Fruit fly (Drosophila melanogaster): ENCODE results near the gene Akap200.

Akap200 gene

dm6 chr2L:8376717-8377116 is 38.8 kb upstream of the Akap200 start, which contains the start of the genes CG13390 and CG17294 (continued):
- peak; percentile 100 for TF ChIP-seq row (GFP tag; IDR thresholded peaks at IDR 0.05)
- peak in 1 of 2 experiments; percentile 84 for TF ChIP-seq tll (GFP tag; optimal IDR thresholded peaks at IDR 0.05)
- peak; percentile 99 for TF ChIP-seq wor (GFP tag; IDR thresholded peaks at IDR 0.05)
- TF ChIP-seq ro (GFP tag; IDR thresholded peaks at IDR 0.05), result peak; percentile 99
- peak; percentile 98 for TF ChIP-seq ATbp (GFP tag; optimal IDR thresholded peaks at IDR 0.05)
- TF ChIP-seq GATAe (GFP tag; conservative IDR thresholded peaks at IDR 0.05), result peak; percentile 99
- peak; percentile 99 for TF ChIP-seq lbe (GFP tag; optimal IDR thresholded peaks at IDR 0.05)
- peak; percentile 100 for TF ChIP-seq rib (GFP tag; IDR thresholded peaks at IDR 0.05)
- TF ChIP-seq esg (GFP tag; conservative IDR thresholded peaks at IDR 0.05), result peak; percentile 100
- TF ChIP-seq Xrp1 (GFP tag; IDR thresholded peaks at IDR 0.05), result peak; percentile 100
- TF ChIP-seq CG4360 (GFP tag; IDR thresholded peaks at IDR 0.05), result peak; percentile 90
- peak; percentile 100 for TF ChIP-seq BtbVII (GFP tag; optimal IDR thresholded peaks at IDR 0.05)
- TF ChIP-seq CG13894 (tag; optimal IDR thresholded peaks at IDR 0.05), result peak; percentile 100
- peak; percentile 98 for TF ChIP-seq sr (GFP tag; IDR thresholded peaks at IDR 0.05)
- TF ChIP-seq CG9797 (GFP tag; optimal IDR thresholded peaks at IDR 0.05), result peak; percentile 65
- TF ChIP-seq CG12942 (GFP tag; optimal IDR thresholded peaks at IDR 0.05), result peak; percentile 99
- peak; percentile 99 for TF ChIP-seq Nf-YA (GFP tag; IDR thresholded peaks at IDR 0.05)
- peak; percentile 86 for TF ChIP-seq fu2 (GFP tag; optimal IDR thresholded peaks at IDR 0.05)
- TF ChIP-seq Sin3A (optimal IDR thresholded peaks at IDR 0.05), result no peak
- peak; percentile 100 for TF ChIP-seq CG32532 (GFP tag; IDR thresholded peaks at IDR 0.05)
- TF ChIP-seq slbo (GFP tag; IDR thresholded peaks at IDR 0.05), result peak; percentile 100
- TF ChIP-seq NfI (GFP tag; optimal IDR thresholded peaks at IDR 0.05), result peak; percentile 100
- peak; percentile 100 for TF ChIP-seq Fer2 (tag; optimal IDR thresholded peaks at IDR 0.05)
- TF ChIP-seq gt (GFP tag; IDR thresholded peaks at IDR 0.05), result peak; percentile 99
- peak; percentile 99 for TF ChIP-seq odd (GFP tag; optimal IDR thresholded peaks at IDR 0.05)
- TF ChIP-seq Gug (GFP tag; IDR thresholded peaks at IDR 0.05), result peak; percentile 99
- TF ChIP-seq h (optimal IDR thresholded peaks at IDR 0.05), result no peak
- peak; percentile 99 for TF ChIP-seq klu (GFP tag; IDR thresholded peaks at IDR 0.05)
- TF ChIP-seq CG15601 (tag; optimal IDR thresholded peaks at IDR 0.05), result peak; percentile 99
- peak; percentile 97 for TF ChIP-seq Ets65A (GFP tag)
- TF ChIP-seq CG10209 (GFP tag; optimal IDR thresholded peaks at IDR 0.05), result peak; percentile 99
- peak; percentile 99 for TF ChIP-seq CG17385 (GFP tag; optimal IDR thresholded peaks at IDR 0.05)
- TF ChIP-seq otp (GFP tag; IDR thresholded peaks at IDR 0.05), result peak; percentile 99
- TF ChIP-seq CG10321 (GFP tag; IDR thresholded peaks at IDR 0.05), result peak; percentile 90
- TF ChIP-seq Sry-δ (GFP tag; optimal IDR thresholded peaks at IDR 0.05), result peak; percentile 63
- peak; percentile 100 for TF ChIP-seq tap (tag; optimal IDR thresholded peaks at IDR 0.05)
- peak; percentile 99 for TF ChIP-seq grau (tag; optimal IDR thresholded peaks at IDR 0.05)
- TF ChIP-seq CG6175 (GFP tag; IDR thresholded peaks at IDR 0.05), result peak; percentile 99
- TF ChIP-seq CG18262 (tag; optimal IDR thresholded peaks at IDR 0.05), result peak; percentile 100
- peak; percentile 100 for TF ChIP-seq CG18599 (GFP tag; optimal IDR thresholded peaks at IDR 0.05)
- TF ChIP-seq CG31224 (GFP tag; IDR thresholded peaks at IDR 0.05), result peak; percentile 99
- peak; percentile 99 for TF ChIP-seq CG43689 (GFP tag; IDR thresholded peaks at IDR 0.05)
- TF ChIP-seq CG3407 (GFP tag; optimal IDR thresholded peaks at IDR 0.05), result peak; percentile 97
- TF ChIP-seq Dbx (GFP tag; IDR thresholded peaks at IDR 0.05), result peak; percentile 100
- TF ChIP-seq Six4 (GFP tag; optimal IDR thresholded peaks at IDR 0.05), result peak; percentile 99
- peak; percentile 93 for TF ChIP-seq Side (GFP tag; optimal IDR thresholded peaks at IDR 0.05)
- peak; percentile 100 for TF ChIP-seq Rfx (GFP tag; IDR thresholded peaks at IDR 0.05)
- peak; percentile 99 for TF ChIP-seq zen (tag; optimal IDR thresholded peaks at IDR 0.05)
- TF ChIP-seq vfl (GFP tag; optimal IDR thresholded peaks at IDR 0.05), result peak; percentile 96
- TF ChIP-seq lola (GFP tag; optimal IDR thresholded peaks at IDR 0.05), result peak in 1 of 3 experiments; percentile 99
- TF ChIP-seq CTCF (GFP tag; optimal IDR thresholded peaks at IDR 0.05), result peak; percentile 79
- TF ChIP-seq CG5180 (GFP tag; optimal IDR thresholded peaks at IDR 0.05), result peak; percentile 94

Data from whole organism, embryonic.